Fruit fly (Drosophila melanogaster): Measurements from ENCODE around the gene CG3592.

DNA sequence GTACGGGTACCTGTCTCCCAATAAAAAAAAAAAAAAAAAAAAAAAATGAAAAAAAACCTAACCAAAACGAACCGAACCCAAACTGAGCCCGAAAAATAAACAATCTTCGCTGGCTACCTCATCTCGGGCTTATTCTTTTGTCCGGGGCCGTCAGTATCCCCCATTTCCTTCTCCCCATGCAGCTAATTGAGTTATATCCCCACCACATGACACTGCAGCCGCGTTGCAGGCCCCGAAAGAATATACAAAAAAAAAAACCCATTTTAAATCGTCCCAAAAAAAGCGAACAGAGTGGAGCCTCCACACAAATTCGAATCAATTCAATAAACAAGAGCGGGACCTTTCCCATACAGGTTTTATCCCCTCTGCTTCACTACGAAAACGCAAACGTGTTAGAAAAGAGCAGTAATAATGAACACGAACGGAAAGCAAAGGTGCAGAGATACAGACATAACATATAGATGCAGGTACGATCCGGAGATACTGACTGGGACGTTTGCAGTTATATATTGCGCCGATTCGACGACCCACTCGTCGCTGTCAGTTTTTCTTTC is 29.8 kb downstream of the CG3592 start:
- TF ChIP-seq CTCF (optimal IDR thresholded peaks at IDR 0.05) (no peak), CG8478 (optimal IDR thresholded peaks at IDR 0.05) (no peak)
